Fruit fly (Drosophila melanogaster) S2 (cell line): Measurements from ENCODE around the gene pum.

Experiments
- CG8478 ChIP-seq: fragments of >200 bp; optimal IDR thresholded peaks from 2 replicates; lab custom pipeline; 2018
- CTCF ChIP-seq, 2 experiments: fragments of >200 bp; optimal IDR thresholded peaks; 2 replicates each; lab custom pipeline; 2018

- TF ChIP-seq CG8478: no peak
- peak in 1 of 2 experiments; percentile 8 for TF ChIP-seq CTCF (optimal IDR thresholded peaks at IDR 0.05; lab: Kevin White, UChicago)
These were observed 23.0 kb upstream of the pum start, which contains the start of gene ATP6AP2 for dm6 chr3R:9260421-9260973.
